Fruit fly (Drosophila melanogaster) whole organism, pupa: ENCODE measurements around the gene Gr98b.

Source experiments
- CG10348 ChIP-seq: fragments of 200-800 bp; sonication (Bioruptor generic); IDR thresholded peaks from 2 replicates; pipeline ENCODE4 v1.3.6; 2022; ENCODE audit warnings: missing biosample characterization, missing genetic modification characterization
- CG12605 ChIP-seq: fragments of 200-800 bp; sonication (Bioruptor generic); IDR thresholded peaks from 2 replicates; pipeline ENCODE4 v1.3.6; 2022; ENCODE audit warnings: missing biosample characterization, missing genetic modification characterization
- CG13204 ChIP-seq: fragments of 200-800 bp; sonication (Bioruptor generic); optimal IDR thresholded peaks from 2 replicates; lab custom pipeline; 2018; ENCODE audit warnings: missing biosample characterization, mild to moderate bottlenecking, missing genetic modification characterization, moderate library complexity
- CG14655 ChIP-seq: fragments of 200-800 bp; sonication (Bioruptor generic); optimal IDR thresholded peaks from 3 replicates; lab custom pipeline; 2017; ENCODE audit warnings: mild to moderate bottlenecking, missing biosample characterization, missing genetic modification reagents, missing genetic modification characterization
- CG8159 ChIP-seq: fragments of 200-800 bp; sonication (Bioruptor generic); optimal IDR thresholded peaks from 3 replicates; lab custom pipeline; 2018; ENCODE audit warnings: missing biosample characterization, mild to moderate bottlenecking, missing genetic modification characterization, moderate library complexity
- CG8301 ChIP-seq: fragments of 200-800 bp; sonication (Bioruptor generic); optimal IDR thresholded peaks from 2 replicates; lab custom pipeline; 2018; ENCODE audit warnings: missing biosample characterization, mild to moderate bottlenecking, missing genetic modification characterization
- D1 ChIP-seq: fragments of 200-800 bp; sonication (Bioruptor generic); optimal IDR thresholded peaks from 2 replicates; lab custom pipeline; 2018; ENCODE audit warnings: missing biosample characterization, mild to moderate bottlenecking, missing genetic modification characterization, moderate library complexity
- Pif1A ChIP-seq: fragments of 200-800 bp; sonication (Bioruptor generic); optimal IDR thresholded peaks from 3 replicates; lab custom pipeline; 2016; ENCODE audit warnings: missing biosample characterization, missing genetic modification characterization
- Snoo ChIP-seq: fragments of 200-800 bp; sonication (Bioruptor generic); optimal IDR thresholded peaks from 3 replicates; lab custom pipeline; 2017; ENCODE audit warnings: missing biosample characterization, mild to moderate bottlenecking, missing genetic modification characterization, inconsistent platforms
- fd96Ca ChIP-seq: fragments of 200-800 bp; sonication (Bioruptor generic); IDR thresholded peaks from 3 replicates; pipeline ENCODE4 v1.3.6; 2022; ENCODE audit warnings: missing biosample characterization, missing genetic modification characterization

- TF ChIP-seq fd96Ca (GFP tag; lab: Robert Waterston, UW), result no peak
- no peak for TF ChIP-seq CG12605 (GFP tag; lab: Robert Waterston, UW)
- TF ChIP-seq D1 (tag; lab: Kevin White, UChicago), result no peak
- TF ChIP-seq CG13204, result no peak
- TF ChIP-seq CG10348 (GFP tag; lab: Robert Waterston, UW), result no peak
- no peak for TF ChIP-seq CG8301 (tag; lab: Kevin White, UChicago)
- no peak for TF ChIP-seq Snoo (tag; lab: Kevin White, UChicago)
- no peak for TF ChIP-seq CG8159 (tag; lab: Kevin White, UChicago)
- no peak for TF ChIP-seq Pif1A (GFP tag; lab: Kevin White, UChicago)
- TF ChIP-seq CG14655 (GFP tag; lab: Kevin White, UChicago), result no peak
Observed at dm6 chr3R:27547378-27547949, 5.2 kb downstream of the Gr98b start.
